Worm (Caenorhabditis elegans) whole organism, L4 larva: ENCODE data around the gene F41E6.5.
A peak's percentile ranks its signal among the peaks of the same experiment; 100 is the strongest.

Source experiments
- F10B5.3 ChIP-seq: sonication (generic microtip); optimal IDR thresholded peaks from 2 replicates; lab custom pipeline; 2016; ENCODE audit warnings: mild to moderate bottlenecking, missing genetic modification characterization, missing compliant biosample characterization
- F44E2.7 ChIP-seq: fragments of 200-800 bp; sonication (Bioruptor generic); IDR thresholded peaks from 2 replicates; pipeline ENCODE4 v2.1.2; 2022; ENCODE audit warnings: missing genetic modification characterization, missing compliant biosample characterization
- R02D3.7 ChIP-seq: fragments of 150-350 bp; sonication (generic microtip); optimal IDR thresholded peaks from 3 replicates; lab custom pipeline; 2014; ENCODE audit warnings: missing biosample characterization, missing genetic modification characterization
- T20F7.1 ChIP-seq: fragments of 200-800 bp; sonication (Bioruptor generic); optimal IDR thresholded peaks from 2 replicates; lab custom pipeline; 2018; ENCODE audit warnings: mild to moderate bottlenecking, missing genetic modification characterization, missing compliant biosample characterization
- Y75B8A.6 ChIP-seq: fragments of 200-800 bp; sonication (Bioruptor generic); IDR thresholded peaks from 2 replicates; pipeline ENCODE4 v1.3.6; 2022; ENCODE audit warnings: missing genetic modification reagents, missing genetic modification characterization, missing compliant biosample characterization
- ZK337.2 ChIP-seq: fragments of 200-800 bp; sonication (Bioruptor generic); IDR thresholded peaks from 2 replicates; pipeline ENCODE4 v1.3.6; 2022; ENCODE audit warnings: missing genetic modification reagents, missing genetic modification characterization, missing compliant biosample characterization
- ZK546.5 ChIP-seq, 2 experiments: sonication (generic microtip); optimal IDR thresholded peaks; 2 replicates each; lab custom pipeline; 2017; ENCODE audit warnings: missing biosample characterization in 2 of 2, missing genetic modification characterization in 2 of 2
- ama-1 ChIP-seq: fragments of 150-350 bp; optimal IDR thresholded peaks from 2 replicates; lab custom pipeline; 2014; ENCODE audit warnings: inconsistent platforms, mixed read lengths
- arid-1 ChIP-seq: fragments of 200-800 bp; sonication (Bioruptor generic); conservative IDR thresholded peaks from 2 replicates; pipeline ENCODE4 v1.3.6; 2022; ENCODE audit warnings: missing genetic modification reagents, missing genetic modification characterization, missing compliant biosample characterization
- ceh-20 ChIP-seq: fragments of 200-800 bp; sonication (Bioruptor generic); IDR thresholded peaks from 2 replicates; pipeline ENCODE4 v1.3.6; 2022; ENCODE audit warnings: missing genetic modification reagents, missing genetic modification characterization, missing compliant biosample characterization
- ceh-28 ChIP-seq: fragments of 150-350 bp; optimal IDR thresholded peaks from 2 replicates; lab custom pipeline; 2014; ENCODE audit warnings: missing biosample characterization, missing genetic modification reagents, missing genetic modification characterization
- ceh-32 ChIP-seq: sonication (generic microtip); optimal IDR thresholded peaks from 2 replicates; lab custom pipeline; 2016; ENCODE audit warnings: mild to moderate bottlenecking, missing genetic modification characterization, missing compliant biosample characterization; ENCODE audit not compliant: poor library complexity
- ces-1 ChIP-seq: fragments of 150-350 bp; sonication (generic microtip); optimal IDR thresholded peaks from 4 replicates; lab custom pipeline; 2014; ENCODE audit warnings: missing biosample characterization, missing genetic modification reagents, missing genetic modification characterization
- daf-12 ChIP-seq: fragments of 150-350 bp; optimal IDR thresholded peaks from 2 replicates; lab custom pipeline; 2014; ENCODE audit warnings: missing biosample characterization, missing genetic modification reagents, missing genetic modification characterization
- dpl-1 ChIP-seq: fragments of 150-350 bp; optimal IDR thresholded peaks from 2 replicates; lab custom pipeline; 2014; ENCODE audit warnings: missing biosample characterization, missing genetic modification reagents, missing genetic modification characterization
- duxl-1 ChIP-seq: sonication (generic microtip); optimal IDR thresholded peaks from 2 replicates; lab custom pipeline; 2016; ENCODE audit warnings: mild to moderate bottlenecking, missing genetic modification characterization, moderate library complexity, missing compliant biosample characterization; ENCODE audit not compliant: poor library complexity
- fkh-10 ChIP-seq: fragments of 150-350 bp; optimal IDR thresholded peaks from 2 replicates; lab custom pipeline; 2014; ENCODE audit warnings: missing biosample characterization, missing genetic modification reagents, missing genetic modification characterization
- hif-1 ChIP-seq, 2 experiments: sonication (generic microtip); optimal IDR thresholded peaks; 2 replicates each; lab custom pipeline; 2016 to 2017; ENCODE audit warnings: missing compliant biosample characterization in 2 of 2, missing genetic modification characterization in 2 of 2, missing genetic modification reagents in 2 of 2, missing genotype in 2 of 2, mild to moderate bottlenecking in 1 of 2
- hlh-11 ChIP-seq: fragments of 200-800 bp; sonication (Bioruptor generic); optimal IDR thresholded peaks from 2 replicates; lab custom pipeline; 2018; ENCODE audit warnings: mild to moderate bottlenecking, missing genetic modification characterization, missing compliant biosample characterization
- jun-1 ChIP-seq: fragments of 150-350 bp; optimal IDR thresholded peaks from 2 replicates; lab custom pipeline; 2014; ENCODE audit warnings: missing biosample characterization, missing genetic modification reagents, missing genetic modification characterization
- lin-1 ChIP-seq: fragments of 200-800 bp; sonication (Bioruptor generic); IDR thresholded peaks from 2 replicates; pipeline ENCODE4 v1.3.6; 2022; ENCODE audit warnings: missing genetic modification reagents, missing genetic modification characterization, missing compliant biosample characterization
- lin-15B ChIP-seq: fragments of 150-350 bp; sonication (generic microtip); optimal IDR thresholded peaks from 3 replicates; lab custom pipeline; 2014; ENCODE audit warnings: missing biosample characterization, missing genetic modification characterization
- lin-38 ChIP-seq: fragments of 200-800 bp; sonication (Bioruptor generic); IDR thresholded peaks from 2 replicates; pipeline ENCODE4 v1.3.6; 2022; ENCODE audit warnings: missing genetic modification reagents, missing genetic modification characterization, missing compliant biosample characterization
- lir-3 ChIP-seq: sonication (generic microtip); optimal IDR thresholded peaks from 2 replicates; lab custom pipeline; 2016; ENCODE audit warnings: mild to moderate bottlenecking, missing genetic modification characterization, missing compliant biosample characterization
- madf-5 ChIP-seq, 2 experiments: fragments of 200-800 bp; sonication (Bioruptor generic); IDR thresholded peaks; 2 replicates each; pipeline ENCODE4 v1.3.6; 2022; ENCODE audit warnings: missing compliant biosample characterization in 2 of 2, missing genetic modification characterization in 2 of 2
- mdl-1 ChIP-seq, 2 experiments: fragments of 150-350 bp in 1 of 2; sonication (generic microtip) in 1 of 2; optimal IDR thresholded peaks; 2 replicates each; lab custom pipeline; 2014 to 2017; ENCODE audit warnings: missing biosample characterization in 2 of 2, missing genetic modification characterization in 2 of 2
- mdt-29 ChIP-seq: fragments of 200-800 bp; sonication (Bioruptor generic); IDR thresholded peaks from 2 replicates; pipeline ENCODE4 v1.3.6; 2022; ENCODE audit warnings: missing genetic modification reagents, missing genetic modification characterization, missing compliant biosample characterization
- mes-2 ChIP-seq: sonication (generic microtip); optimal IDR thresholded peaks from 2 replicates; lab custom pipeline; 2016; ENCODE audit warnings: missing genotype, mild to moderate bottlenecking, missing genetic modification characterization, missing compliant biosample characterization; ENCODE audit not compliant: poor library complexity, severe bottlenecking
- nhr-10 ChIP-seq: fragments of 150-350 bp; optimal IDR thresholded peaks from 2 replicates; lab custom pipeline; 2014; ENCODE audit warnings: missing biosample characterization, missing genetic modification characterization
- nhr-102 ChIP-seq: sonication (generic microtip); optimal IDR thresholded peaks from 2 replicates; lab custom pipeline; 2016; ENCODE audit warnings: mild to moderate bottlenecking, missing genetic modification characterization, moderate library complexity, missing compliant biosample characterization
- nhr-111 ChIP-seq: fragments of 200-800 bp; sonication (Bioruptor generic); optimal IDR thresholded peaks from 2 replicates; lab custom pipeline; 2018; ENCODE audit warnings: mild to moderate bottlenecking, missing genetic modification characterization, missing compliant biosample characterization
- nhr-25 ChIP-seq: sonication (generic microtip); optimal IDR thresholded peaks from 2 replicates; lab custom pipeline; 2017; ENCODE audit warnings: missing genetic modification characterization, mild to moderate bottlenecking, missing compliant biosample characterization, antibody characterized with exemption, moderate library complexity, borderline replicate concordance; ENCODE audit not compliant: insufficient read depth
- nhr-41 ChIP-seq: fragments of 200-800 bp; sonication (Bioruptor generic); IDR thresholded peaks from 2 replicates; pipeline ENCODE4 v1.3.6; 2022; ENCODE audit warnings: missing genetic modification reagents, missing genetic modification characterization, missing compliant biosample characterization
- nhr-48 ChIP-seq: sonication (generic microtip); optimal IDR thresholded peaks from 2 replicates; lab custom pipeline; 2016; ENCODE audit warnings: mild to moderate bottlenecking, missing genetic modification characterization, missing compliant biosample characterization
- nhr-77 ChIP-seq: fragments of 150-350 bp; optimal IDR thresholded peaks from 2 replicates; lab custom pipeline; 2014; ENCODE audit warnings: missing biosample characterization, missing genetic modification characterization
- pha-4 ChIP-seq, 2 experiments: fragments of 150-350 bp in 1 of 2; fragments of 200-800 bp in 1 of 2; sonication (Bioruptor generic) in 1 of 2; IDR thresholded peaks in 1 of 2; optimal IDR thresholded peaks in 1 of 2; 2 replicates each; pipeline versions ENCODE4 v1.3.6 to Lab custom; 2014 to 2022; ENCODE audit warnings: missing genetic modification characterization in 2 of 2, missing genetic modification reagents in 2 of 2, missing biosample characterization in 1 of 2, missing compliant biosample characterization in 1 of 2
- pqm-1 ChIP-seq: sonication (generic microtip); optimal IDR thresholded peaks from 2 replicates; lab custom pipeline; 2017; ENCODE audit warnings: missing biosample characterization, missing genetic modification characterization
- sdz-12 ChIP-seq: fragments of 200-800 bp; sonication (Bioruptor generic); optimal IDR thresholded peaks from 2 replicates; lab custom pipeline; 2018; ENCODE audit warnings: mild to moderate bottlenecking, missing genetic modification characterization, missing compliant biosample characterization
- skn-1 ChIP-seq: fragments of 150-350 bp; optimal IDR thresholded peaks from 2 replicates; lab custom pipeline; 2014; ENCODE audit warnings: missing biosample characterization, missing genetic modification characterization
- spr-1 ChIP-seq: sonication (generic microtip); optimal IDR thresholded peaks from 2 replicates; lab custom pipeline; 2016; ENCODE audit warnings: mild to moderate bottlenecking, missing genetic modification characterization, missing compliant biosample characterization
- tag-97 ChIP-seq: fragments of 200-800 bp; sonication (Bioruptor generic); IDR thresholded peaks from 2 replicates; pipeline ENCODE4 v1.3.6; 2022; ENCODE audit warnings: missing genetic modification characterization, missing compliant biosample characterization
- tra-1 ChIP-seq: fragments of 200-800 bp; sonication (Bioruptor generic); IDR thresholded peaks from 2 replicates; pipeline ENCODE4 v1.3.6; 2022; ENCODE audit warnings: missing genetic modification reagents, missing genetic modification characterization, missing compliant biosample characterization
- zfp-3 ChIP-seq: fragments of 200-800 bp; sonication (Bioruptor generic); conservative IDR thresholded peaks from 2 replicates; pipeline ENCODE4 v1.3.6; 2022; ENCODE audit warnings: missing genetic modification reagents, missing genetic modification characterization, missing compliant biosample characterization
- zip-2 ChIP-seq: fragments of 150-350 bp; optimal IDR thresholded peaks from 2 replicates; lab custom pipeline; 2014; ENCODE audit warnings: missing biosample characterization, missing genetic modification characterization
- ztf-11 ChIP-seq: fragments of 150-350 bp; optimal IDR thresholded peaks from 2 replicates; lab custom pipeline; 2014; ENCODE audit warnings: missing biosample characterization, missing genetic modification characterization
- ztf-7 ChIP-seq: fragments of 150-350 bp; optimal IDR thresholded peaks from 2 replicates; lab custom pipeline; 2014; ENCODE audit warnings: missing biosample characterization, missing genetic modification characterization

The F41E6.5 gene

DNA sequence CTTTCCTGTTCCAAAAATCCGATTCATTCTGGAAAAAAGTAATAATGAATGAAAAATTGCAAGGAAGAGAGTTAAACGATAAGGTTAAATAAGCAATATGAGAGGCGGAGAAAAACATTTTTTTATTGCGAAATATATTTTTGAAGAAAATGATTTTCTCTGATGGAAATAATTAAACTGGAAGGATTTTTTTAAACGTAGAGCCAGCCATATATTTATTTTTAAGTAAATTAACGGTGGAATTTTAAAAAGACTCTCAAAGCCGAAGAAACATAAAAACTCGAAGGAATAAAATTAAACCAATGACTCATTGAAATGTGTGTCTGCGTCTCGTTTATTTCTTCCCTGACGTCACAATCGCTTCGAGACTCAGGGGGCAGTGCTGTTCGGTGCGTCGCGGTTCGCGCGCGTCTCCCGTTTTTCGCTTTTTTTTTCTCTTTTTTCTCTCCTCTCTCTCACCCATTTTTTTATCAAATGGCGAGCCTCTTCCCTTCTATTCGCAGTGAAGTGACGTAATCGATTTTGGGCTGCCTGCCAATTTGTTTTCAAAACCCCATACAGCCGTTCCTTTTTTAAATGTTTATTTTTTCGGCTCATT lies 2.9 kb downstream of the F41E6.5 start, which contains the start of gene vps-60 (continued):
- peak; percentile 37 to 88 for TF ChIP-seq hif-1 (tag; optimal IDR thresholded peaks at IDR 0.05; lab: Kevin White, UChicago)
- TF ChIP-seq pqm-1 (tag; lab: Kevin White, UChicago) = peak; percentile 23
- no peak for TF ChIP-seq mdt-29 (GFP tag; lab: Robert Waterston, UW)
- 0 out of 2 replicates have a peak, but pooled peaks have one; percentile 29 for TF ChIP-seq nhr-41
- TF ChIP-seq nhr-10 = peak; percentile 86
- TF ChIP-seq hlh-11 (tag; lab: Kevin White, UChicago) = peak; percentile 97
- TF ChIP-seq arid-1 (GFP tag; lab: Robert Waterston, UW) = peak; percentile 85
- TF ChIP-seq lir-3 (tag; lab: Kevin White, UChicago) = no peak
- TF ChIP-seq F44E2.7 = no peak
- TF ChIP-seq pha-4 (GFP tag; IDR thresholded peaks at IDR 0.05; lab: Robert Waterston, UW) = peak; percentile 92
- TF ChIP-seq pha-4 (tag; optimal IDR thresholded peaks at IDR 0.05; lab: Kevin White, UChicago) = no peak
- no peak for TF ChIP-seq skn-1 (tag; lab: Kevin White, UChicago)
- peak; percentile 66 for TF ChIP-seq nhr-102 (tag; lab: Kevin White, UChicago)
- TF ChIP-seq zip-2 (tag; lab: Kevin White, UChicago) = peak; percentile 60
- TF ChIP-seq, all 104 proteins: peak for 64

DNA sequence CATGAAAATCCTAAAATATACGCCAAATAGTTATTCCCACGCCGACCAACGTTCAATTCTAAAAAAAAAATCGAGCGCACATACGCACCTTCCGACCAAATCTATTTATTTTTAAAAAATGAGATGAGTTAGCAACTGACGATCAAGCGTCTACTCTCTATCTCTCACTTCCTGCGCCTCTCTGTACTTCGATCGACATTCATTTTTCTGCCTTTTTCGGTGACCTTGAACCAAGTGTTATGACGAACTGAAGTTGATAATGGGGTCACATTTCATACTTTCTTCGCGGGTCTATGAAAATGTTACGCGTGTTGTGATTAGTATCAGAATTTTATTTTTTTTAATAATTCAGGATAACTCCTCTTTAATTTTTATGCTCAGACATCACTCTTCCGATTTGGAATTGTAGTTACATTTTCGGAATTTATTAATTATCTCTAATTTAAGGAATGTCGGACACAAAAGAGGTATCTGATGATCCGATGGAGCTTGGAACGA lies 4.1 kb downstream of the F41E6.5 start, which contains the start of gene smk-1:
smk-1 (plus strand) TSS at position 448 of the 498 bp plus-strand sequence.
- TF ChIP-seq tra-1 (no peak), mes-2 (tag; lab: Kevin White, UChicago) (peak; percentile 10), ZK337.2 (GFP tag; lab: Robert Waterston, UW) (no peak), nhr-77 (tag; lab: Kevin White, UChicago) (no peak), ceh-20 (peak; percentile 36; the same call in 1 of the 2 replicates), Y75B8A.6 (GFP tag; lab: Robert Waterston, UW) (no peak), ceh-28 (tag; lab: Kevin White, UChicago) (no peak), madf-5 (GFP tag; IDR thresholded peaks at IDR 0.05; lab: Robert Waterston, UW) (no peak), lin-38 (GFP tag; lab: Robert Waterston, UW) (no peak), ztf-11 (tag; lab: Kevin White, UChicago) (no peak), lin-1 (no peak), T20F7.1 (GFP tag; lab: Kevin White, UChicago) (no peak), spr-1 (no peak), fkh-10 (GFP tag; lab: Kevin White, UChicago) (no peak), daf-12 (no peak), hlh-11 (tag; lab: Kevin White, UChicago) (peak; percentile 49), nhr-25 (peak; percentile 89), arid-1 (GFP tag; lab: Robert Waterston, UW) (no peak), dpl-1 (GFP tag; lab: Kevin White, UChicago) (no peak), ceh-32 (tag; lab: Kevin White, UChicago) (no peak), nhr-102 (tag; lab: Kevin White, UChicago) (no peak), ZK546.5 (tag; optimal IDR thresholded peaks at IDR 0.05; lab: Kevin White, UChicago) (no peak), mdt-29 (GFP tag; lab: Robert Waterston, UW) (no peak), F10B5.3 (tag; lab: Kevin White, UChicago) (no peak), nhr-41 (no peak), F44E2.7 (no peak), nhr-111 (GFP tag; lab: Kevin White, UChicago) (no peak), ama-1 (lab: Kevin White, UChicago) (no peak), duxl-1 (tag; lab: Kevin White, UChicago) (no peak), mdl-1 (tag; optimal IDR thresholded peaks at IDR 0.05; lab: Kevin White, UChicago) (peak in 1 of 2 experiments; percentile 54), R02D3.7 (no peak), lin-15B (no peak), ces-1 (no peak), zfp-3 (GFP tag; lab: Robert Waterston, UW) (no peak), nhr-48 (tag; lab: Kevin White, UChicago) (no peak), tag-97 (no peak), ztf-7 (tag; lab: Kevin White, UChicago) (no peak), jun-1 (tag; lab: Kevin White, UChicago) (no peak), sdz-12 (GFP tag; lab: Kevin White, UChicago) (no peak), lir-3 (tag; lab: Kevin White, UChicago) (no peak)
